Fruit fly (Drosophila melanogaster): ENCODE data around the gene CG15169.

CG15169 gene

DNA sequence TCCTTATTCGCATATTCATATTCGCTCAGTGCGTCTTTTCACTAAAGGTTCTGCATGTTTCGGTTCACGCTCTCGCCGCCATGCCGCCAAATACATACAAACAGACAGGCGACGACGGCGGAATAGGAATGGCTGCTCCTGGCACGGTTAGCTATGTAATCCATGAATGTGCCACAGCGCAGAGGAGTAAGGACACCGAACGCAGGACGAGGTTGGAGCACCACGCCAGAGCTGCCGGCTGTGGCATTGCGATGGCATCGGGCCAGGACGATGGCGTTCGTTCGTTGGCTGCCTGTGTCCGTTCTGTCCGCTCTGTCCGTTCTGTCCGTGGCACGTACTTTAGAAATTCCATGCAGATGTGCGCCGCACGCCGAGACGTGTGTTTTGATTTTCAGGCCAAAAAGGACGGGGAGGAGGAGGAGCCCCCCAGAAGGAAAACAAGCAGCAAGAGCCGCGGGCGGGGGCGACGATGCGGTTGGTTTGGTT, 24.1 kb downstream of the CG15169 start (continued):
- TF ChIP-seq CG18599 (GFP tag; optimal IDR thresholded peaks at IDR 0.05) (peak; percentile 57), CG16813 (GFP tag; IDR thresholded peaks at IDR 0.05; ENCODE audit: partially characterized antibody) (no peak), dimm (GFP tag; IDR thresholded peaks at IDR 0.05) (no peak), mirr (GFP tag; optimal IDR thresholded peaks at IDR 0.05) (peak; percentile 46), Myb (GFP tag; optimal IDR thresholded peaks at IDR 0.05) (no peak), esg (GFP tag; conservative IDR thresholded peaks at IDR 0.05) (0 out of 2 replicates have a peak, but pooled peaks have one; percentile 2), CG11085 (GFP tag; IDR thresholded peaks at IDR 0.05) (no peak), B-H1 (GFP tag; IDR thresholded peaks at IDR 0.05) (no peak), ems (GFP tag; optimal IDR thresholded peaks at IDR 0.05) (no peak), abd-A (tag; optimal IDR thresholded peaks at IDR 0.05) (peak; percentile 5), eve (GFP tag; optimal IDR thresholded peaks at IDR 0.05) (no peak), CG18476 (GFP tag; optimal IDR thresholded peaks at IDR 0.05) (peak; percentile 0), onecut (GFP tag; IDR thresholded peaks at IDR 0.05) (no peak), HHEX (GFP tag; optimal IDR thresholded peaks at IDR 0.05) (no peak), p53 (GFP tag; optimal IDR thresholded peaks at IDR 0.05) (no peak), sr (GFP tag; IDR thresholded peaks at IDR 0.05) (no peak), fu2 (GFP tag; optimal IDR thresholded peaks at IDR 0.05) (no peak), Chrac-16 (GFP tag; optimal IDR thresholded peaks at IDR 0.05) (no peak), MTF-1 (GFP tag; optimal IDR thresholded peaks at IDR 0.05; ENCODE audit: borderline replicate concordance) (no peak), Aef1 (GFP tag; IDR thresholded peaks at IDR 0.05) (0 out of 3 replicates have a peak, but pooled peaks have one; percentile 2), CG12236 (GFP tag; optimal IDR thresholded peaks at IDR 0.05) (no peak), Dad (GFP tag; optimal IDR thresholded peaks at IDR 0.05) (no peak), CG10147 (GFP tag; optimal IDR thresholded peaks at IDR 0.05) (no peak), Dip3 (GFP tag; optimal IDR thresholded peaks at IDR 0.05) (no peak), kah (GFP tag; optimal IDR thresholded peaks at IDR 0.05) (no peak), CG4328 (GFP tag; optimal IDR thresholded peaks at IDR 0.05) (no peak), Ets97D (GFP tag; optimal IDR thresholded peaks at IDR 0.05) (no peak)

DNA sequence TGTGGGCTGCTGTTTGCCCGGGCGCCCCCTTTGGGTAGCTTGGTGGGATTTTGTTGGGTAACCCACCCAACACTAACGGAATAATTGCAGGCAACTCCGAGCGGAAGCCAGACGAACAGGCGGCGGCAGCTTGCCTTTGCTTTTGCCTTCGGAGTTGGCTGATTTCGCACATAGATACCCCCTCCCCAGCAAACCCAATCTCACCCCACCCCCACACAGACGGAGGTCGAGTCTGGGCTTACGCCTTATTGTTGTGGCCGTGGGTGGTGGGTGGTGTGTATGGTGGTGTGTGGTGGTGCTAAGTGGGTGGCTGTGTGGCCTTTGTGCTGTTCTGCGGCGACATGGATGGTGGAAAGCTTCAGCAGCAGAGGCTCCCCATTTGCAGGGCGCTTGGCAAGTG, 24.8 kb downstream of the CG15169 start:
- TF ChIP-seq CG10543 (GFP tag; optimal IDR thresholded peaks at IDR 0.05) (peak; percentile 66), CG13894 (tag; optimal IDR thresholded peaks at IDR 0.05) (peak; percentile 49), Adf1 (GFP tag; IDR thresholded peaks at IDR 0.05) (peak; percentile 7; the same call in 1 of the 2 replicates), mirr (GFP tag; optimal IDR thresholded peaks at IDR 0.05) (peak; percentile 37), CG3847 (GFP tag; IDR thresholded peaks at IDR 0.05) (0 out of 2 replicates have a peak, but pooled peaks have one; percentile 10), Hey (tag; optimal IDR thresholded peaks at IDR 0.05) (peak; percentile 96), zen2 (GFP tag; IDR thresholded peaks at IDR 0.05; ENCODE audit: partially characterized antibody) (peak; percentile 34; the same call in 1 of the 3 replicates), CG10431 (GFP tag; optimal IDR thresholded peaks at IDR 0.05) (no peak), nerfin-1 (tag; optimal IDR thresholded peaks at IDR 0.05) (no peak), ci (GFP tag; IDR thresholded peaks at IDR 0.05) (0 out of 3 replicates have a peak, but pooled peaks have one; percentile 7), amos (GFP tag; IDR thresholded peaks at IDR 0.05; ENCODE audit: partially characterized antibody) (no peak), Med (GFP tag) (peak; percentile 54), Ssrp (tag; optimal IDR thresholded peaks at IDR 0.05) (no peak), CG8089 (GFP tag; optimal IDR thresholded peaks at IDR 0.05) (no peak), CG9876 (GFP tag; optimal IDR thresholded peaks at IDR 0.05) (no peak), abd-A (tag; optimal IDR thresholded peaks at IDR 0.05) (peak; percentile 91), CG17802 (tag; optimal IDR thresholded peaks at IDR 0.05) (no peak)

Data from whole organism, embryonic.